Fruit fly (Drosophila melanogaster): Measurements from ENCODE around the gene Rab9D.

Rab9D gene

dm6 chrX:10557432-10557831, 31.5 kb upstream of the Rab9D start (continued):
- TF ChIP-seq CG10631 (GFP tag; optimal IDR thresholded peaks at IDR 0.05), result peak; percentile 89
- peak; percentile 86 for TF ChIP-seq CG31627 (GFP tag; optimal IDR thresholded peaks at IDR 0.05)
- TF ChIP-seq CG6276 (GFP tag; optimal IDR thresholded peaks at IDR 0.05), result peak; percentile 95
- TF ChIP-seq CG15336 (GFP tag; IDR thresholded peaks at IDR 0.05), result peak; percentile 94
- TF ChIP-seq CG7368 (GFP tag; optimal IDR thresholded peaks at IDR 0.05), result peak; percentile 86
- peak; percentile 33 for TF ChIP-seq fd85E (GFP tag; optimal IDR thresholded peaks at IDR 0.05)
- peak; percentile 57 for TF ChIP-seq CG1621 (tag; optimal IDR thresholded peaks at IDR 0.05)
- TF ChIP-seq spab (GFP tag; optimal IDR thresholded peaks at IDR 0.05), result peak; percentile 67
- TF ChIP-seq dsx (GFP tag; optimal IDR thresholded peaks at IDR 0.05; ENCODE audit: poor library complexity, severe bottlenecking), result peak; percentile 58
- peak; percentile 83 for TF ChIP-seq CG6163 (GFP tag; IDR thresholded peaks at IDR 0.05)
- peak; percentile 93 for TF ChIP-seq Sox102F (GFP tag; optimal IDR thresholded peaks at IDR 0.05)
- peak; percentile 88 for TF ChIP-seq pdm3 (GFP tag; optimal IDR thresholded peaks at IDR 0.05)
- peak; percentile 83 for TF ChIP-seq CG8632 (GFP tag; optimal IDR thresholded peaks at IDR 0.05)
- TF ChIP-seq OdsH (GFP tag; optimal IDR thresholded peaks at IDR 0.05), result peak; percentile 93
- TF ChIP-seq svp (GFP tag), result peak; percentile 96
- peak; percentile 90 for TF ChIP-seq net (GFP tag; optimal IDR thresholded peaks at IDR 0.05)
- TF ChIP-seq Blimp-1 (GFP tag; optimal IDR thresholded peaks at IDR 0.05), result peak; percentile 82
- peak; percentile 96 for TF ChIP-seq CG4318 (GFP tag; optimal IDR thresholded peaks at IDR 0.05)
- TF ChIP-seq Eip78C (GFP tag), result peak; percentile 97
- peak; percentile 74 for TF ChIP-seq CG16779 (tag; optimal IDR thresholded peaks at IDR 0.05)
- no peak for TF ChIP-seq Hr38 (GFP tag; optimal IDR thresholded peaks at IDR 0.05)
- peak; percentile 69 for TF ChIP-seq CG10669 (GFP tag; optimal IDR thresholded peaks at IDR 0.05)
- TF ChIP-seq CG32006 (GFP tag; optimal IDR thresholded peaks at IDR 0.05), result peak; percentile 98
- peak; percentile 59 for TF ChIP-seq fd59A (GFP tag; optimal IDR thresholded peaks at IDR 0.05)
- TF ChIP-seq Gug (GFP tag; IDR thresholded peaks at IDR 0.05), result peak; percentile 79
- peak; percentile 18 to 94 for TF ChIP-seq salr (GFP tag; optimal IDR thresholded peaks at IDR 0.05)

- TF ChIP-seq Lpt (GFP tag; optimal IDR thresholded peaks at IDR 0.05) (peak; percentile 17), eg (GFP tag; IDR thresholded peaks at IDR 0.05) (peak; percentile 72; the same call in 1 of the 3 replicates), CG8119 (GFP tag; IDR thresholded peaks at IDR 0.05) (peak; percentile 66; the same call in 2 of the 3 replicates), CG15336 (GFP tag; IDR thresholded peaks at IDR 0.05) (peak; percentile 59; the same call in 1 of the 2 replicates), CG6276 (GFP tag; optimal IDR thresholded peaks at IDR 0.05) (peak; percentile 65), spab (GFP tag; optimal IDR thresholded peaks at IDR 0.05) (no peak), svp (GFP tag) (no peak)
Measured at dm6 chrX:10558060-10558459, 30.8 kb upstream of the Rab9D start.

dm6 chrX:10561433-10561832, 27.5 kb upstream of the Rab9D start:
- peak; percentile 14 for TF ChIP-seq CG6808 (GFP tag; optimal IDR thresholded peaks at IDR 0.05)
- TF ChIP-seq Eip93F (GFP tag; optimal IDR thresholded peaks at IDR 0.05), result no peak
- TF ChIP-seq achi (GFP tag; optimal IDR thresholded peaks at IDR 0.05), result peak; percentile 77
- peak; percentile 45 for TF ChIP-seq CG3032 (tag; optimal IDR thresholded peaks at IDR 0.05)
- peak; percentile 45 for TF ChIP-seq Ets21C (GFP tag; optimal IDR thresholded peaks at IDR 0.05)
- peak; percentile 53 for TF ChIP-seq CG10669 (GFP tag; optimal IDR thresholded peaks at IDR 0.05)
- TF ChIP-seq topi (GFP tag; optimal IDR thresholded peaks at IDR 0.05), result peak; percentile 69
- peak; percentile 67 for TF ChIP-seq Smox (GFP tag; optimal IDR thresholded peaks at IDR 0.05)
- TF ChIP-seq fd59A (GFP tag; optimal IDR thresholded peaks at IDR 0.05), result no peak
- TF ChIP-seq Hr39 (GFP tag; optimal IDR thresholded peaks at IDR 0.05), result peak; percentile 46
- TF ChIP-seq CG32006 (GFP tag; optimal IDR thresholded peaks at IDR 0.05), result peak; percentile 90
- TF ChIP-seq CG10631 (GFP tag; optimal IDR thresholded peaks at IDR 0.05), result peak; percentile 75
- TF ChIP-seq CG6276 (GFP tag; optimal IDR thresholded peaks at IDR 0.05), result peak; percentile 79
- TF ChIP-seq dsx (GFP tag; optimal IDR thresholded peaks at IDR 0.05; ENCODE audit: poor library complexity, severe bottlenecking), result peak; percentile 67
- peak; percentile 15 for TF ChIP-seq CG8319 (GFP tag; optimal IDR thresholded peaks at IDR 0.05)
- peak in 1 of 2 experiments; percentile 68 for TF ChIP-seq salr (GFP tag; optimal IDR thresholded peaks at IDR 0.05)
- peak; percentile 48 for TF ChIP-seq CG6792 (GFP tag; optimal IDR thresholded peaks at IDR 0.05)
- no peak for TF ChIP-seq fkh (GFP tag; optimal IDR thresholded peaks at IDR 0.05)
- peak; percentile 65 for TF ChIP-seq cyc (GFP tag; optimal IDR thresholded peaks at IDR 0.05)
- peak in 1 of 2 experiments; percentile 34 for TF ChIP-seq ss (GFP tag; optimal IDR thresholded peaks at IDR 0.05)
- TF ChIP-seq Sox102F (GFP tag; optimal IDR thresholded peaks at IDR 0.05), result peak; percentile 53
- peak; percentile 70 for TF ChIP-seq Met (GFP tag; optimal IDR thresholded peaks at IDR 0.05)
- TF ChIP-seq Hr38 (GFP tag; optimal IDR thresholded peaks at IDR 0.05), result no peak
- peak; percentile 51 for TF ChIP-seq lz (GFP tag; optimal IDR thresholded peaks at IDR 0.05)
- TF ChIP-seq pdm3 (GFP tag; optimal IDR thresholded peaks at IDR 0.05), result peak; percentile 77
- no peak for TF ChIP-seq CG6854 (GFP tag; optimal IDR thresholded peaks at IDR 0.05)
- TF ChIP-seq CG9139 (GFP tag; optimal IDR thresholded peaks at IDR 0.05), result no peak
- peak; percentile 70 for TF ChIP-seq esn (GFP tag; optimal IDR thresholded peaks at IDR 0.05)
- TF ChIP-seq CG8632 (GFP tag; optimal IDR thresholded peaks at IDR 0.05), result peak; percentile 49

Data from whole organism, prepupa.